Worm (Caenorhabditis elegans) whole organism, L2 larva: ENCODE data around the gene Y69A2AR.23.

Experiments
- C34F6.9 ChIP-seq: fragments of 150-350 bp; optimal IDR thresholded peaks from 2 replicates; lab custom pipeline; 2014; ENCODE audit warnings: missing biosample characterization, missing genetic modification characterization
- ZK546.5 ChIP-seq: sonication (generic microtip); optimal IDR thresholded peaks from 2 replicates; lab custom pipeline; 2017; ENCODE audit warnings: missing biosample characterization, missing genetic modification characterization
- alr-1 ChIP-seq: fragments of 150-350 bp; optimal IDR thresholded peaks from 2 replicates; lab custom pipeline; 2014; ENCODE audit warnings: missing biosample characterization, missing genetic modification characterization
- aly-2 ChIP-seq: fragments of 150-350 bp; optimal IDR thresholded peaks from 2 replicates; lab custom pipeline; 2014; ENCODE audit warnings: missing biosample characterization, missing genetic modification characterization
- ama-1 ChIP-seq: fragments of 150-350 bp; optimal IDR thresholded peaks from 2 replicates; lab custom pipeline; 2018; ENCODE audit warnings: inconsistent platforms
- blmp-1 ChIP-seq: sonication (generic microtip); optimal IDR thresholded peaks from 2 replicates; lab custom pipeline; 2017; ENCODE audit warnings: missing genetic modification characterization, mild to moderate bottlenecking, missing compliant biosample characterization, antibody characterized with exemption, moderate library complexity; ENCODE audit not compliant: insufficient read depth
- ceh-82 ChIP-seq: fragments of 150-350 bp; optimal IDR thresholded peaks from 2 replicates; lab custom pipeline; 2014; ENCODE audit warnings: missing biosample characterization, missing genetic modification characterization
- crh-2 ChIP-seq: sonication (generic microtip); optimal IDR thresholded peaks from 2 replicates; lab custom pipeline; 2017; ENCODE audit warnings: missing biosample characterization, missing genetic modification characterization
- dmd-4 ChIP-seq: sonication (generic microtip); optimal IDR thresholded peaks from 2 replicates; lab custom pipeline; 2017; ENCODE audit warnings: missing biosample characterization, missing genetic modification characterization
- elt-1 ChIP-seq: fragments of 150-350 bp; optimal IDR thresholded peaks from 2 replicates; lab custom pipeline; 2014; ENCODE audit warnings: missing biosample characterization, missing genetic modification characterization
- elt-3 ChIP-seq: sonication (generic microtip); optimal IDR thresholded peaks from 2 replicates; lab custom pipeline; 2017; ENCODE audit warnings: missing biosample characterization, missing genetic modification characterization
- lin-11 ChIP-seq: fragments of 150-350 bp; sonication (generic microtip); optimal IDR thresholded peaks from 2 replicates; lab custom pipeline; 2014; ENCODE audit warnings: missing biosample characterization, missing genetic modification characterization, inconsistent platforms, mixed read lengths
- mbf-1 ChIP-seq: sonication (generic microtip); optimal IDR thresholded peaks from 2 replicates; lab custom pipeline; 2017; ENCODE audit warnings: missing biosample characterization, missing genetic modification characterization
- mdl-1 ChIP-seq, 2 experiments: fragments of 150-350 bp in 1 of 2; sonication (generic microtip) in 1 of 2; optimal IDR thresholded peaks; 2 replicates each; lab custom pipeline; 2017; ENCODE audit warnings: missing biosample characterization in 2 of 2, missing genetic modification characterization in 2 of 2
- nhr-10 ChIP-seq: sonication (generic microtip); optimal IDR thresholded peaks from 2 replicates; lab custom pipeline; 2017; ENCODE audit warnings: missing biosample characterization, missing genetic modification characterization
- nhr-11 ChIP-seq: fragments of 150-350 bp; optimal IDR thresholded peaks from 2 replicates; lab custom pipeline; 2014; ENCODE audit warnings: missing biosample characterization, missing genetic modification characterization
- nhr-12 ChIP-seq: fragments of 150-350 bp; optimal IDR thresholded peaks from 2 replicates; lab custom pipeline; 2014; ENCODE audit warnings: missing biosample characterization, missing genetic modification characterization
- nhr-129 ChIP-seq: fragments of 150-350 bp; optimal IDR thresholded peaks from 2 replicates; lab custom pipeline; 2014; ENCODE audit warnings: missing biosample characterization, missing genetic modification characterization
- nhr-21 ChIP-seq: fragments of 150-350 bp; optimal IDR thresholded peaks from 2 replicates; lab custom pipeline; 2014; ENCODE audit warnings: missing biosample characterization, missing genetic modification characterization
- nhr-237 ChIP-seq: fragments of 150-350 bp; optimal IDR thresholded peaks from 2 replicates; lab custom pipeline; 2014; ENCODE audit warnings: missing biosample characterization, missing genetic modification characterization
- nhr-25 ChIP-seq: fragments of 150-350 bp; sonication (generic microtip); optimal IDR thresholded peaks from 3 replicates; lab custom pipeline; 2014; ENCODE audit warnings: missing biosample characterization, missing genetic modification characterization
- nhr-6 ChIP-seq: fragments of 150-350 bp; optimal IDR thresholded peaks from 2 replicates; lab custom pipeline; 2014; ENCODE audit warnings: missing biosample characterization, missing genetic modification characterization
- sem-4 ChIP-seq: fragments of 150-350 bp; optimal IDR thresholded peaks from 2 replicates; lab custom pipeline; 2014; ENCODE audit warnings: missing biosample characterization, missing genetic modification reagents, missing genetic modification characterization
- skn-1 ChIP-seq: sonication (generic microtip); optimal IDR thresholded peaks from 2 replicates; lab custom pipeline; 2017; ENCODE audit warnings: missing biosample characterization, missing genetic modification characterization
- sma-9 ChIP-seq, 2 experiments: fragments of 150-350 bp in 1 of 2; sonication (generic microtip) in 1 of 2; optimal IDR thresholded peaks; 2 replicates each; lab custom pipeline; 2014 to 2016; ENCODE audit warnings: missing genetic modification characterization in 2 of 2, mild to moderate bottlenecking in 1 of 2, missing biosample characterization in 1 of 2, missing compliant biosample characterization in 1 of 2, missing genetic modification reagents in 1 of 2, moderate library complexity in 1 of 2
- snpc-4 ChIP-seq: fragments of 150-350 bp; optimal IDR thresholded peaks from 2 replicates; lab custom pipeline; 2014; ENCODE audit warnings: missing biosample characterization, missing genetic modification characterization
- unc-39 ChIP-seq: fragments of 150-350 bp; optimal IDR thresholded peaks from 2 replicates; lab custom pipeline; 2014; ENCODE audit warnings: missing biosample characterization, missing genetic modification characterization
- unc-55 ChIP-seq: fragments of 150-350 bp; sonication (generic microtip); optimal IDR thresholded peaks from 3 replicates; lab custom pipeline; 2014; ENCODE audit warnings: missing biosample characterization, missing genetic modification reagents, missing genetic modification characterization
- unc-62 ChIP-seq: fragments of 150-350 bp; optimal IDR thresholded peaks from 2 replicates; lab custom pipeline; 2014; ENCODE audit warnings: missing biosample characterization, missing genetic modification reagents, missing genetic modification characterization
- zag-1 ChIP-seq: fragments of 150-350 bp; optimal IDR thresholded peaks from 2 replicates; lab custom pipeline; 2014; ENCODE audit warnings: missing biosample characterization, missing genetic modification characterization
- ztf-1 ChIP-seq: fragments of 200-800 bp; sonication (Bioruptor generic); conservative IDR thresholded peaks from 2 replicates; pipeline ENCODE4 v1.3.6; 2022; ENCODE audit warnings: missing genetic modification characterization, missing compliant biosample characterization
- ztf-4 ChIP-seq: fragments of 150-350 bp; optimal IDR thresholded peaks from 2 replicates; lab custom pipeline; 2014; ENCODE audit warnings: missing biosample characterization, missing genetic modification characterization

Y69A2AR.23 gene

ce11 chrIV:2551838-2552237, 354 bp upstream of the Y69A2AR.23 start:
- TF ChIP-seq ama-1 (no peak), crh-2 (tag; lab: Kevin White, UChicago) (no peak), sem-4 (tag; lab: Kevin White, UChicago) (no peak), nhr-11 (tag; lab: Kevin White, UChicago) (no peak), nhr-21 (tag; lab: Kevin White, UChicago) (no peak), C34F6.9 (no peak), unc-55 (GFP tag; lab: Kevin White, UChicago) (no peak), alr-1 (tag; lab: Kevin White, UChicago) (no peak), ZK546.5 (no peak), skn-1 (tag; lab: Kevin White, UChicago) (no peak), snpc-4 (tag; lab: Kevin White, UChicago) (no peak), zag-1 (tag; lab: Kevin White, UChicago) (no peak), ceh-82 (tag; lab: Kevin White, UChicago) (no peak), unc-39 (tag; lab: Kevin White, UChicago) (no peak), lin-11 (no peak), elt-3 (no peak), nhr-6 (tag; lab: Kevin White, UChicago) (no peak), nhr-12 (tag; lab: Kevin White, UChicago) (no peak), blmp-1 (tag; lab: Kevin White, UChicago) (no peak), elt-1 (tag; lab: Kevin White, UChicago) (no peak)

- TF ChIP-seq nhr-10 (tag; lab: Kevin White, UChicago): no peak
- TF ChIP-seq zag-1 (tag; lab: Kevin White, UChicago): no peak
- TF ChIP-seq sma-9 (GFP tag; optimal IDR thresholded peaks at IDR 0.05; lab: Kevin White, UChicago): no peak
- TF ChIP-seq sma-9 (tag; optimal IDR thresholded peaks at IDR 0.05; lab: Kevin White, UChicago): no peak
- TF ChIP-seq ama-1: no peak
- TF ChIP-seq mbf-1: no peak
- TF ChIP-seq blmp-1 (tag; lab: Kevin White, UChicago): no peak
- no peak for TF ChIP-seq crh-2 (tag; lab: Kevin White, UChicago)
- TF ChIP-seq nhr-11 (tag; lab: Kevin White, UChicago): no peak
- no peak for TF ChIP-seq nhr-25
- TF ChIP-seq nhr-129: no peak
- TF ChIP-seq elt-1 (tag; lab: Kevin White, UChicago): no peak
- TF ChIP-seq aly-2 (tag; lab: Kevin White, UChicago): no peak
- TF ChIP-seq, all 48 proteins: peak for 0
These were observed 1.9 kb downstream of the Y69A2AR.23 start for ce11 chrIV:2549542-2549941.

ce11 chrIV:2548766-2549165, 2.7 kb downstream of the Y69A2AR.23 start:
- TF ChIP-seq elt-1 (tag; lab: Kevin White, UChicago): no peak
- no peak for TF ChIP-seq nhr-25
- no peak for TF ChIP-seq aly-2 (tag; lab: Kevin White, UChicago)
- no peak for TF ChIP-seq mdl-1 (tag; optimal IDR thresholded peaks at IDR 0.05; lab: Kevin White, UChicago)
- no peak for TF ChIP-seq sem-4 (tag; lab: Kevin White, UChicago)

- TF ChIP-seq lin-11 (no peak), mbf-1 (no peak), nhr-10 (tag; lab: Kevin White, UChicago) (no peak), snpc-4 (tag; lab: Kevin White, UChicago) (no peak)
These were observed 9.5 kb downstream of the Y69A2AR.23 start, which contains the start of gene sprr-3 for ce11 chrIV:2542001-2542400. Gene sprr-3 (plus strand): TSS chrIV:2542301.

ce11 chrIV:2537741-2538140, 13.7 kb downstream of the Y69A2AR.23 start:
- no peak for TF ChIP-seq sma-9 (GFP tag; optimal IDR thresholded peaks at IDR 0.05; lab: Kevin White, UChicago)
- no peak for TF ChIP-seq sma-9 (tag; optimal IDR thresholded peaks at IDR 0.05; lab: Kevin White, UChicago)
- TF ChIP-seq nhr-237 (tag; lab: Kevin White, UChicago): no peak
- no peak for TF ChIP-seq unc-62
- no peak for TF ChIP-seq nhr-10 (tag; lab: Kevin White, UChicago)
- TF ChIP-seq ztf-1 (GFP tag; lab: Robert Waterston, UW): no peak
- TF ChIP-seq unc-39 (tag; lab: Kevin White, UChicago): no peak
- TF ChIP-seq, all 48 proteins: peak for 0

ce11 chrIV:2530285-2530684, 21.2 kb downstream of the Y69A2AR.23 start:
- no peak for TF ChIP-seq ztf-4
- TF ChIP-seq nhr-11 (tag; lab: Kevin White, UChicago): no peak
- no peak for TF ChIP-seq dmd-4
- no peak for TF ChIP-seq zag-1 (tag; lab: Kevin White, UChicago)
- TF ChIP-seq, all 48 proteins: peak for 0
